Worm (Caenorhabditis elegans): ENCODE data around the gene W06D11.2.

The W06D11.2 gene

DNA sequence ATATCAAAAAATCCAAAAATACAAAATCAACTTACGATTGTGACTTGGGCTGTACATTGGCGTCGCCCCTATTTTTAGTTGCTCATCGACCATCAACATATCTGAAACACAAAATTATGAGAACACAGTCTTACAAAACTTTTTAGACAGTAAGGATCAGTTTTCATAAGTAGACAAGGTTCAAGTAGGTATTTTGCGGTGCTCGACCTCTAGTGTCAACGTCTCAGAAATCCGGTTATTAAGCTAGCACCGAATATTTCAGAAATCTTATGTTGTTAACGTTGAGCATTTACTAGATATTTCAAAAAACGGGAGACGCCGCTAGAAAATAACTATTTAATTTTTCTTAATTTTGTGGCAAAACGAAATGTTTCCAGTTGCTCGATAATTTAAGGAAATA lies 25.7 kb downstream of the W06D11.2 start, which contains the start of gene otpl-8:
otpl-8 (minus strand) TSS at position 101 of the 400 bp plus-strand sequence.
- TF ChIP-seq ztf-25 (GFP tag; IDR thresholded peaks at IDR 0.05) (no peak), gei-17 (GFP tag; optimal IDR thresholded peaks at IDR 0.05) (no peak), mxl-1 (tag; optimal IDR thresholded peaks at IDR 0.05) (no peak), pbrm-1 (GFP tag; IDR thresholded peaks at IDR 0.05) (no peak), T07F8.4 (tag; optimal IDR thresholded peaks at IDR 0.05) (no peak), Y56A3A.18 (GFP tag; IDR thresholded peaks at IDR 0.05) (no peak), hmg-1.2 (GFP tag; IDR thresholded peaks at IDR 0.05) (no peak), xnd-1 (tag; optimal IDR thresholded peaks at IDR 0.05) (no peak), cebp-1 (GFP tag; IDR thresholded peaks at IDR 0.05) (no peak), cebp-1 (tag; optimal IDR thresholded peaks at IDR 0.05) (no peak), madf-6 (GFP tag; IDR thresholded peaks at IDR 0.05) (no peak), ccch-3 (GFP tag; optimal IDR thresholded peaks at IDR 0.05) (no peak), attf-5 (GFP tag; optimal IDR thresholded peaks at IDR 0.05) (no peak), C17E4.6 (GFP tag; IDR thresholded peaks at IDR 0.05) (no peak), die-1 (tag; optimal IDR thresholded peaks at IDR 0.05) (no peak), ekl-4 (GFP tag; IDR thresholded peaks at IDR 0.05) (no peak), aptf-2 (GFP tag; conservative IDR thresholded peaks at IDR 0.05) (no peak)

DNA sequence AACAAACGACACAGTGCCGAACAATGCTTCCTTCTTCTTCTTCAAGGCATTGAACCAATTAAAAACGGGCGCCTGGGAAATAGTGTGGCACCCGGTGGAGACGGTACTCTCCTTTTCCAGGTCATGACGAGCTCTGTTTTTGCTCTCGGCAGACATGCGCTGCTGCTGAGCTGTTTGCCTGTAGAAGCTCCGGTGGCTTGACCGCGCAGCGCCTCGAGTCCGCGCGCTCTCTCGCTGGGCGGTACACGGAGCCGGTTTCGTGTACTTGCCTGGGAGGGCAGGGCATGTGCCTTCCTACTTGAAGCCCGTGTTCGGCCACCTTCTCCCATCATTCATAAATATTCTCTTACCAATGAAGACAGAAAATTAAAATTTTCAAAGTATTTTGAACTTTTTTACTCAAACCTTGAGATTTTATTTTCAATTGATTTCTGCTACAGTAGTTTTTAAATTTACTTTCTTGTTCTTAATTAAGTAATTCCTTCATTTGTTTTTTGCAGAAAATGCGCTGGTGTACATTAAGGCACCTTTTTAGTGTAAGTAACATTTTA lies 36.1 kb downstream of the W06D11.2 start, which contains the start of gene E01G6.1:
E01G6.1 (plus strand) TSS at position 501 of the 551 bp plus-strand sequence.
- TF ChIP-seq repo-1 (tag; optimal IDR thresholded peaks at IDR 0.05) (no peak), egrh-3 (GFP tag; IDR thresholded peaks at IDR 0.05) (peak; percentile 62; the same call in 1 of the 2 replicates), zfh-2 (GFP tag; conservative IDR thresholded peaks at IDR 0.05) (peak; percentile 91)

DNA sequence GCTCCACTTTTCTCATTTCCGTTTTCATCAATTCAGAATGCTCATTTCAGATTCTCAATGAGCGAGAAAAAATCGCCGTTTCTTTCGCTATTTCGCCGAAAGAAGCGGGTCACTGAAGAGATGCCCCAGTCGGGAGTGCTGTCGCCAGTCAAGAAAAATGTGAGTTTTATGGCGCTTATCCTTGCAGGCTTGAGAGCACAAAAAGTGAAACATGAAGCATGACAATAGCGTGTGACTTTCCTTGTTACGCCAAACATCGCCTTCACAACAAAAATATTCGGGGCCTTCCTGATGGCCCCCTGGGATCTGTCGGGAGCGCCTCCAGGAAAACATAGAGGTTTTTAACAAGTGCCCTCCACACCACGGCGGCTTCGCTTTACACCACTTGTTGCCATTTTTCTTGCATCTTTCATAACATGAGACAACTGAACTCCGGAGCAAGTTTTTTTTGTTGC lies 39.9 kb downstream of the W06D11.2 start, which contains the start of gene E01G6.2:
E01G6.2 (plus strand) TSS at position 51 of the 455 bp plus-strand sequence.
- TF ChIP-seq die-1 (tag; optimal IDR thresholded peaks at IDR 0.05) (no peak), zfh-2 (GFP tag; conservative IDR thresholded peaks at IDR 0.05) (peak; percentile 50), F33H1.4 (GFP tag; IDR thresholded peaks at IDR 0.05) (no peak), bed-2 (GFP tag; IDR thresholded peaks at IDR 0.05) (no peak)

DNA sequence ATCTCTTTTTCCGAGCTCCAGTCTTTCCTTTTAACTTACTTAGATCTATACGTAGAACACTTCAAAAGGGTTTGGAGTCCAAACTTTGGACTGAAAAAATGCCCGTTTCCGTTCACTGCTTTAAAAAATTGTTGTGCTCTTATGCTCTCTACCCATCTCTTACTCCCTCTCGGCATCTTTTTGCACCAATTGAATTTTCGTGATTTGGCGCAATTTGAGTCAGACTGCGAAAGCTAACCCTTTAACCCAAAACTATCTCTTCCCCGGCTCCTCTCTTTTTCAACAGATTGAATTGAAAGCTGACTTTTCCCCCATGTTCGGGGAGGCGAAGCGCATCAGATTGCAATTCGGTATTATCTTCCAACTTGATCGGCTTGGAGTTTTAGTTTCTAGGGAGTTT lies 44.3 kb downstream of the W06D11.2 start:
- TF ChIP-seq ztf-26 (tag; optimal IDR thresholded peaks at IDR 0.05) (no peak), F57A8.1 (GFP tag; optimal IDR thresholded peaks at IDR 0.05) (no peak), T07F8.4 (tag; optimal IDR thresholded peaks at IDR 0.05) (no peak), athp-1 (tag; optimal IDR thresholded peaks at IDR 0.05) (no peak), madf-8 (GFP tag; conservative IDR thresholded peaks at IDR 0.05) (no peak), him-1 (tag; optimal IDR thresholded peaks at IDR 0.05) (no peak)

DNA sequence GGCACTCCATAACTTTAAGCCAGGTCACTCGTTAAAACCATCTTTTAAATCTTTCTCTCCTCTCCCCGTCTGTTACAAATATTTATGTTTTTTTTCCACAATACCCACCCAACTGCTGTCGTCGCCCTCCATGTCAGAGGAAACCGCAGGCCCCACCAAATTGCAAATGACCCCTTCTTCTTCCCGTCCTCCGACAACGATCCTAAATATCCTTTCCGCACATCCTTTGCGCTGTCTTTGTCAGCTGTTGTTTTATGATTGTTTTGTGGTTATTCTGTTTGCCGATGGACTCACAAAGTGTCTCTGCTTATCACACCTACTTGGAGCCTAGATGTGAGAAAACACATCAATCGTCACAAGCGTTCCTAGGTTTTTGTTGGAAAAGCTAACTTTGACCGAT lies 48.4 kb downstream of the W06D11.2 start:
- TF ChIP-seq ets-4 (GFP tag; optimal IDR thresholded peaks at IDR 0.05) (no peak), sptf-2 (GFP tag; optimal IDR thresholded peaks at IDR 0.05) (no peak), F52B5.7 (tag; optimal IDR thresholded peaks at IDR 0.05) (no peak), mxl-1 (tag; optimal IDR thresholded peaks at IDR 0.05) (no peak), Y53G8AR.9 (GFP tag; conservative IDR thresholded peaks at IDR 0.05) (no peak), attf-5 (GFP tag; optimal IDR thresholded peaks at IDR 0.05) (no peak), lin-35 (GFP tag; optimal IDR thresholded peaks at IDR 0.05) (no peak), Y67H2A.10 (GFP tag; conservative IDR thresholded peaks at IDR 0.05) (no peak), gei-17 (GFP tag; optimal IDR thresholded peaks at IDR 0.05) (no peak), madf-10 (tag; optimal IDR thresholded peaks at IDR 0.05) (no peak), sdz-38 (tag; optimal IDR thresholded peaks at IDR 0.05) (no peak)

Data from whole organism, young adult.